Worm (Caenorhabditis elegans) whole organism, L2 larva: Measurements from ENCODE around the gene F43C11.4.

Experiments used
- C34F6.9 ChIP-seq: fragments of 150-350 bp; optimal IDR thresholded peaks from 2 replicates; lab custom pipeline; 2014; ENCODE audit warnings: missing biosample characterization, missing genetic modification characterization
- F13H6.1 ChIP-seq: sonication (generic microtip); optimal IDR thresholded peaks from 2 replicates; lab custom pipeline; 2016; ENCODE audit warnings: missing genetic modification characterization, missing compliant biosample characterization
- R02D3.7 ChIP-seq: fragments of 150-350 bp; optimal IDR thresholded peaks from 2 replicates; lab custom pipeline; 2014; ENCODE audit warnings: missing biosample characterization, missing genetic modification characterization
- Y55F3AM.14 ChIP-seq: fragments of 200-800 bp; sonication (Bioruptor generic); optimal IDR thresholded peaks from 2 replicates; lab custom pipeline; 2018; ENCODE audit warnings: mild to moderate bottlenecking, missing genetic modification characterization, missing compliant biosample characterization
- ZK546.5 ChIP-seq: sonication (generic microtip); optimal IDR thresholded peaks from 2 replicates; lab custom pipeline; 2017; ENCODE audit warnings: missing biosample characterization, missing genetic modification characterization
- alr-1 ChIP-seq: fragments of 150-350 bp; optimal IDR thresholded peaks from 2 replicates; lab custom pipeline; 2014; ENCODE audit warnings: missing biosample characterization, missing genetic modification characterization
- aly-2 ChIP-seq: fragments of 150-350 bp; optimal IDR thresholded peaks from 2 replicates; lab custom pipeline; 2014; ENCODE audit warnings: missing biosample characterization, missing genetic modification characterization
- ama-1 ChIP-seq: fragments of 150-350 bp; optimal IDR thresholded peaks from 2 replicates; lab custom pipeline; 2018; ENCODE audit warnings: inconsistent platforms
- blmp-1 ChIP-seq: sonication (generic microtip); optimal IDR thresholded peaks from 2 replicates; lab custom pipeline; 2017; ENCODE audit warnings: missing genetic modification characterization, mild to moderate bottlenecking, missing compliant biosample characterization, antibody characterized with exemption, moderate library complexity; ENCODE audit not compliant: insufficient read depth
- ceh-16 ChIP-seq: fragments of 150-350 bp; optimal IDR thresholded peaks from 2 replicates; lab custom pipeline; 2014; ENCODE audit warnings: missing biosample characterization, missing genetic modification characterization
- ceh-82 ChIP-seq: fragments of 150-350 bp; optimal IDR thresholded peaks from 2 replicates; lab custom pipeline; 2014; ENCODE audit warnings: missing biosample characterization, missing genetic modification characterization
- crh-2 ChIP-seq: sonication (generic microtip); optimal IDR thresholded peaks from 2 replicates; lab custom pipeline; 2017; ENCODE audit warnings: missing biosample characterization, missing genetic modification characterization
- egl-27 ChIP-seq: sonication (generic microtip); optimal IDR thresholded peaks from 3 replicates; lab custom pipeline; 2017; ENCODE audit warnings: missing biosample characterization, missing genetic modification reagents, missing genetic modification characterization
- elt-1 ChIP-seq: fragments of 150-350 bp; optimal IDR thresholded peaks from 2 replicates; lab custom pipeline; 2014; ENCODE audit warnings: missing biosample characterization, missing genetic modification characterization
- elt-3 ChIP-seq: sonication (generic microtip); optimal IDR thresholded peaks from 2 replicates; lab custom pipeline; 2017; ENCODE audit warnings: missing biosample characterization, missing genetic modification characterization
- fos-1 ChIP-seq: fragments of 150-350 bp; optimal IDR thresholded peaks from 2 replicates; lab custom pipeline; 2014; ENCODE audit warnings: missing biosample characterization, missing genetic modification characterization
- gmeb-1 ChIP-seq: fragments of 150-350 bp; optimal IDR thresholded peaks from 2 replicates; lab custom pipeline; 2014; ENCODE audit warnings: missing biosample characterization, missing genetic modification characterization
- lin-13 ChIP-seq: fragments of 150-350 bp; optimal IDR thresholded peaks from 2 replicates; lab custom pipeline; 2014; ENCODE audit warnings: missing biosample characterization, missing genetic modification reagents, missing genetic modification characterization
- lin-39 ChIP-seq: fragments of 150-350 bp; optimal IDR thresholded peaks from 2 replicates; lab custom pipeline; 2014; ENCODE audit warnings: missing biosample characterization, missing genetic modification reagents, missing genetic modification characterization
- lsy-2 ChIP-seq, 2 experiments: fragments of 150-350 bp in 1 of 2; sonication (generic microtip) in 1 of 2; optimal IDR thresholded peaks; 2 replicates each; lab custom pipeline; 2014 to 2017; ENCODE audit warnings: missing biosample characterization in 2 of 2, missing genetic modification characterization in 2 of 2
- mbf-1 ChIP-seq: sonication (generic microtip); optimal IDR thresholded peaks from 2 replicates; lab custom pipeline; 2017; ENCODE audit warnings: missing biosample characterization, missing genetic modification characterization
- nhr-10 ChIP-seq: sonication (generic microtip); optimal IDR thresholded peaks from 2 replicates; lab custom pipeline; 2017; ENCODE audit warnings: missing biosample characterization, missing genetic modification characterization
- nhr-129 ChIP-seq: fragments of 150-350 bp; optimal IDR thresholded peaks from 2 replicates; lab custom pipeline; 2014; ENCODE audit warnings: missing biosample characterization, missing genetic modification characterization
- nhr-21 ChIP-seq: fragments of 150-350 bp; optimal IDR thresholded peaks from 2 replicates; lab custom pipeline; 2014; ENCODE audit warnings: missing biosample characterization, missing genetic modification characterization
- nhr-23 ChIP-seq: fragments of 150-350 bp; optimal IDR thresholded peaks from 2 replicates; lab custom pipeline; 2014; ENCODE audit warnings: missing biosample characterization, missing genetic modification reagents, missing genetic modification characterization
- nhr-237 ChIP-seq: fragments of 150-350 bp; optimal IDR thresholded peaks from 2 replicates; lab custom pipeline; 2014; ENCODE audit warnings: missing biosample characterization, missing genetic modification characterization
- nhr-6 ChIP-seq: fragments of 150-350 bp; optimal IDR thresholded peaks from 2 replicates; lab custom pipeline; 2014; ENCODE audit warnings: missing biosample characterization, missing genetic modification characterization
- nhr-77 ChIP-seq: fragments of 150-350 bp; optimal IDR thresholded peaks from 2 replicates; lab custom pipeline; 2014; ENCODE audit warnings: missing biosample characterization, missing genetic modification characterization
- peb-1 ChIP-seq: fragments of 150-350 bp; optimal IDR thresholded peaks from 2 replicates; lab custom pipeline; 2014; ENCODE audit warnings: missing biosample characterization, missing genetic modification characterization
- sem-4 ChIP-seq: fragments of 150-350 bp; optimal IDR thresholded peaks from 2 replicates; lab custom pipeline; 2014; ENCODE audit warnings: missing biosample characterization, missing genetic modification reagents, missing genetic modification characterization
- skn-1 ChIP-seq: sonication (generic microtip); optimal IDR thresholded peaks from 2 replicates; lab custom pipeline; 2017; ENCODE audit warnings: missing biosample characterization, missing genetic modification characterization
- snpc-4 ChIP-seq: fragments of 150-350 bp; optimal IDR thresholded peaks from 2 replicates; lab custom pipeline; 2014; ENCODE audit warnings: missing biosample characterization, missing genetic modification characterization
- unc-39 ChIP-seq: fragments of 150-350 bp; optimal IDR thresholded peaks from 2 replicates; lab custom pipeline; 2014; ENCODE audit warnings: missing biosample characterization, missing genetic modification characterization
- zag-1 ChIP-seq: fragments of 150-350 bp; optimal IDR thresholded peaks from 2 replicates; lab custom pipeline; 2014; ENCODE audit warnings: missing biosample characterization, missing genetic modification characterization
- ztf-4 ChIP-seq: fragments of 150-350 bp; optimal IDR thresholded peaks from 2 replicates; lab custom pipeline; 2014; ENCODE audit warnings: missing biosample characterization, missing genetic modification characterization

Gene F43C11.4

ce11 chrII:2378465-2379009, 31.8 kb downstream of the F43C11.4 start (continued):
- no peak for TF ChIP-seq peb-1

- TF ChIP-seq lsy-2 (tag; optimal IDR thresholded peaks at IDR 0.05; lab: Kevin White, UChicago) (no peak), ZK546.5 (no peak), skn-1 (tag; lab: Kevin White, UChicago) (no peak), gmeb-1 (no peak), fos-1 (tag; lab: Kevin White, UChicago) (no peak), nhr-21 (tag; lab: Kevin White, UChicago) (no peak), Y55F3AM.14 (GFP tag; lab: Kevin White, UChicago) (no peak), nhr-6 (no peak), peb-1 (no peak), snpc-4 (tag; lab: Kevin White, UChicago) (no peak), nhr-23 (no peak)
- TF ChIP-seq, all 48 proteins: peak for 0
These were observed 32.9 kb downstream of the F43C11.4 start for ce11 chrII:2379673-2380072.

- TF ChIP-seq snpc-4 (tag; lab: Kevin White, UChicago), result no peak
- no peak for TF ChIP-seq unc-39
- no peak for TF ChIP-seq mbf-1 (tag; lab: Kevin White, UChicago)
- no peak for TF ChIP-seq nhr-6
- TF ChIP-seq crh-2, result no peak
- TF ChIP-seq ama-1, result no peak
- no peak for TF ChIP-seq C34F6.9 (tag; lab: Kevin White, UChicago)
- no peak for TF ChIP-seq R02D3.7
These were observed 33.4 kb downstream of the F43C11.4 start, which contains the start of gene F16G10.7 for ce11 chrII:2380174-2380573. F16G10.7 (minus strand) TSS chrII:2380274.

ce11 chrII:2383334-2383733, 36.6 kb downstream of the F43C11.4 start, which contains the start of gene F16G10.8:
F16G10.8 (minus strand) TSS chrII:2383434.
- TF ChIP-seq nhr-77 (no peak), ama-1 (no peak), alr-1 (no peak), nhr-237 (tag; lab: Kevin White, UChicago) (no peak), sem-4 (tag; lab: Kevin White, UChicago) (no peak)

ce11 chrII:2385495-2385894, 38.7 kb downstream of the F43C11.4 start, which contains the start of gene F16G10.9:
F16G10.9 (minus strand) TSS chrII:2385595.
- no peak for TF ChIP-seq skn-1 (tag; lab: Kevin White, UChicago)
- no peak for TF ChIP-seq ZK546.5
- no peak for TF ChIP-seq Y55F3AM.14 (GFP tag; lab: Kevin White, UChicago)
- no peak for TF ChIP-seq elt-1
- TF ChIP-seq ztf-4 (tag; lab: Kevin White, UChicago), result no peak
- TF ChIP-seq lin-39 (tag; lab: Kevin White, UChicago), result no peak
- no peak for TF ChIP-seq ceh-16 (tag; lab: Kevin White, UChicago)
- TF ChIP-seq peb-1, result no peak
- no peak for TF ChIP-seq nhr-6
- TF ChIP-seq, all 48 proteins: peak for 0

ce11 chrII:2390884-2391283, 44.1 kb downstream of the F43C11.4 start, which contains the start of gene F16G10.10:
F16G10.10 (minus strand) TSS chrII:2390984.
- TF ChIP-seq nhr-129 (tag; lab: Kevin White, UChicago), result no peak
- TF ChIP-seq aly-2, result no peak
- no peak for TF ChIP-seq nhr-10
- no peak for TF ChIP-seq ZK546.5
- TF ChIP-seq elt-3 (tag; lab: Kevin White, UChicago), result no peak
- no peak for TF ChIP-seq fos-1 (tag; lab: Kevin White, UChicago)

- TF ChIP-seq lin-39 (tag; lab: Kevin White, UChicago), result no peak
- no peak for TF ChIP-seq ztf-4 (tag; lab: Kevin White, UChicago)
- no peak for TF ChIP-seq egl-27
- no peak for TF ChIP-seq zag-1
- no peak for TF ChIP-seq ceh-82 (tag; lab: Kevin White, UChicago)
- TF ChIP-seq lsy-2 (tag; optimal IDR thresholded peaks at IDR 0.05; lab: Kevin White, UChicago), result no peak
- no peak for TF ChIP-seq R02D3.7
- no peak for TF ChIP-seq ZK546.5
- no peak for TF ChIP-seq F13H6.1
- no peak for TF ChIP-seq fos-1 (tag; lab: Kevin White, UChicago)
- no peak for TF ChIP-seq blmp-1 (tag; lab: Kevin White, UChicago)
- no peak for TF ChIP-seq elt-1
- no peak for TF ChIP-seq snpc-4 (tag; lab: Kevin White, UChicago)
- no peak for TF ChIP-seq elt-3 (tag; lab: Kevin White, UChicago)
- no peak for TF ChIP-seq lin-13
- TF ChIP-seq mbf-1 (tag; lab: Kevin White, UChicago), result no peak
These were observed 47.0 kb downstream of the F43C11.4 start, which contains the start of gene F16G10.11 for ce11 chrII:2393821-2394220. F16G10.11 (minus strand) TSS chrII:2393921.
